Fruit fly (Drosophila melanogaster) whole organism, embryonic: ENCODE data around the gene kraken.

ENCODE experiments used
- C15 ChIP-seq: fragments of 200-800 bp; sonication (Bioruptor generic); IDR thresholded peaks from 3 replicates; pipeline ENCODE4 v1.3.6; 2022; ENCODE audit warnings: missing biosample characterization, missing genetic modification characterization
- CG1024 ChIP-seq: fragments of 200-800 bp; sonication (Bioruptor generic); IDR thresholded peaks from 2 replicates; pipeline ENCODE4 v1.3.6; 2022; ENCODE audit warnings: missing biosample characterization, missing genetic modification characterization
- CG10366 ChIP-seq: fragments of 200-800 bp; sonication (Bioruptor generic); IDR thresholded peaks from 2 replicates; pipeline ENCODE4 v1.3.6; 2022; ENCODE audit warnings: missing biosample characterization, missing genetic modification characterization
- CG11085 ChIP-seq: fragments of 200-800 bp; sonication (Bioruptor generic); IDR thresholded peaks from 2 replicates; pipeline ENCODE4 v1.3.6; 2022; ENCODE audit warnings: missing biosample characterization, missing genetic modification characterization
- CG11247 ChIP-seq: fragments of 200-800 bp; sonication (Bioruptor generic); IDR thresholded peaks from 2 replicates; pipeline ENCODE4 v1.3.6; 2022; ENCODE audit warnings: missing biosample characterization, missing genetic modification characterization
- CG12391 ChIP-seq: fragments of 200-800 bp; sonication (Bioruptor generic); optimal IDR thresholded peaks from 3 replicates; lab custom pipeline; 2018; ENCODE audit warnings: missing biosample characterization, mild to moderate bottlenecking, missing genetic modification characterization, moderate library complexity
- CG12744 ChIP-seq: fragments of 200-800 bp; sonication (Bioruptor generic); optimal IDR thresholded peaks from 2 replicates; lab custom pipeline; 2016; ENCODE audit warnings: missing biosample characterization, missing genetic modification characterization
- CG14710 ChIP-seq: fragments of 200-800 bp; sonication (Bioruptor generic); optimal IDR thresholded peaks from 3 replicates; lab custom pipeline; 2019; ENCODE audit warnings: missing biosample characterization, mild to moderate bottlenecking, missing genetic modification characterization, moderate library complexity
- CG2120 ChIP-seq: fragments of 200-800 bp; sonication (Bioruptor generic); optimal IDR thresholded peaks from 3 replicates; lab custom pipeline; 2016; ENCODE audit warnings: missing biosample characterization, missing genetic modification characterization
- CG2889 ChIP-seq: fragments of 200-800 bp; sonication (Bioruptor generic); IDR thresholded peaks from 3 replicates; pipeline ENCODE4 v1.3.6; 2022; ENCODE audit warnings: missing biosample characterization, missing genetic modification characterization
- CG30020 ChIP-seq: fragments of 200-800 bp; optimal IDR thresholded peaks from 2 replicates; lab custom pipeline; 2019; ENCODE audit warnings: missing biosample characterization, mild to moderate bottlenecking, missing genetic modification characterization, moderate library complexity
- CG4404 ChIP-seq: fragments of 200-800 bp; sonication (Bioruptor generic); IDR thresholded peaks from 2 replicates; pipeline ENCODE4 v1.3.6; 2022; ENCODE audit warnings: missing biosample characterization, missing genetic modification characterization
- CG4617 ChIP-seq: fragments of 200-800 bp; sonication (Bioruptor generic); optimal IDR thresholded peaks from 3 replicates; lab custom pipeline; 2016; ENCODE audit warnings: missing biosample characterization, missing genetic modification characterization, borderline replicate concordance
- CG6765 ChIP-seq: fragments of 200-800 bp; sonication (Bioruptor generic); optimal IDR thresholded peaks from 3 replicates; lab custom pipeline; 2017; ENCODE audit warnings: missing biosample characterization, mild to moderate bottlenecking, missing genetic modification characterization
- CG9215 ChIP-seq: fragments of 200-800 bp; sonication (Bioruptor generic); IDR thresholded peaks from 2 replicates; pipeline ENCODE4 v1.3.6; 2022; ENCODE audit warnings: missing biosample characterization, missing genetic modification characterization
- CG9437 ChIP-seq: fragments of 200-800 bp; sonication (Bioruptor generic); optimal IDR thresholded peaks from 2 replicates; lab custom pipeline; 2018; ENCODE audit warnings: missing biosample characterization, mild to moderate bottlenecking, missing genetic modification characterization
- CG9609 ChIP-seq: fragments of 200-800 bp; sonication (Bioruptor generic); optimal IDR thresholded peaks from 3 replicates; lab custom pipeline; 2016; ENCODE audit warnings: missing biosample characterization, missing genetic modification characterization
- CoRest ChIP-seq: fragments of 200-800 bp; sonication (Bioruptor generic); optimal IDR thresholded peaks from 3 replicates; lab custom pipeline; 2018; ENCODE audit warnings: missing biosample characterization, mild to moderate bottlenecking, missing genetic modification characterization, moderate library complexity
- D19A ChIP-seq: fragments of 200-800 bp; optimal IDR thresholded peaks from 3 replicates; lab custom pipeline; 2019; ENCODE audit warnings: missing biosample characterization, mild to moderate bottlenecking, missing genetic modification characterization, moderate library complexity
- D19B ChIP-seq: fragments of 200-800 bp; sonication (Bioruptor generic); optimal IDR thresholded peaks from 2 replicates; lab custom pipeline; 2017; ENCODE audit warnings: missing biosample characterization, mild to moderate bottlenecking, missing genetic modification characterization
- Deaf1 ChIP-seq: fragments of 200-800 bp; optimal IDR thresholded peaks from 3 replicates; lab custom pipeline; 2019; ENCODE audit warnings: missing biosample characterization, mild to moderate bottlenecking, missing genetic modification characterization, moderate library complexity
- Dll ChIP-seq: fragments of 200-800 bp; sonication (Bioruptor generic); IDR thresholded peaks from 4 replicates; pipeline ENCODE4 v1.3.6; 2022; ENCODE audit warnings: missing biosample characterization, missing genetic modification characterization; ENCODE audit not compliant: partially characterized antibody
- ERR ChIP-seq: fragments of 200-800 bp; sonication (Bioruptor generic); optimal IDR thresholded peaks from 2 replicates; lab custom pipeline; 2016; ENCODE audit warnings: missing biosample characterization, missing genetic modification characterization
- Fer2 ChIP-seq: fragments of 200-800 bp; sonication (Bioruptor generic); optimal IDR thresholded peaks from 2 replicates; lab custom pipeline; 2018; ENCODE audit warnings: missing biosample characterization, mild to moderate bottlenecking, missing genetic modification characterization, moderate library complexity
- HLH4C ChIP-seq: fragments of 200-800 bp; sonication (Bioruptor generic); IDR thresholded peaks from 3 replicates; pipeline ENCODE4 v1.3.6; 2022; ENCODE audit warnings: missing biosample characterization, missing genetic modification characterization; ENCODE audit not compliant: partially characterized antibody
- Hr3 ChIP-seq: fragments of 200-800 bp; sonication (Bioruptor generic); optimal IDR thresholded peaks from 3 replicates; lab custom pipeline; 2016; ENCODE audit warnings: missing biosample characterization, missing genetic modification characterization
- Jarid2 ChIP-seq: fragments of 200-800 bp; sonication (Bioruptor generic); optimal IDR thresholded peaks from 3 replicates; lab custom pipeline; 2017; ENCODE audit warnings: mild to moderate bottlenecking, missing biosample characterization, missing genetic modification reagents, missing genetic modification characterization
- Mad ChIP-seq: fragments of 200-800 bp; sonication (Bioruptor generic); optimal IDR thresholded peaks from 2 replicates; lab custom pipeline; 2016; ENCODE audit warnings: missing biosample characterization, missing genetic modification characterization
- Med ChIP-seq: fragments of 200-800 bp; sonication (Bioruptor generic); peaks from one replicate; lab custom pipeline; 2016; ENCODE audit warnings: missing biosample characterization, missing genetic modification characterization, mild to moderate bottlenecking, inconsistent platforms, moderate library complexity
- Nf-YC ChIP-seq: fragments of 200-800 bp; optimal IDR thresholded peaks from 3 replicates; lab custom pipeline; 2019; ENCODE audit warnings: missing biosample characterization, mild to moderate bottlenecking, missing genetic modification characterization, moderate library complexity
- Pdp1 ChIP-seq, 2 experiments: fragments of 200-800 bp; sonication (Bioruptor generic); optimal IDR thresholded peaks; 3 replicates each; lab custom pipeline; 2016; ENCODE audit warnings: missing biosample characterization in 2 of 2, missing genetic modification characterization in 2 of 2, mild to moderate bottlenecking in 1 of 2, moderate library complexity in 1 of 2
- Ssrp ChIP-seq: fragments of 200-800 bp; sonication (Bioruptor generic); optimal IDR thresholded peaks from 2 replicates; lab custom pipeline; 2018; ENCODE audit warnings: missing biosample characterization, mild to moderate bottlenecking, missing genetic modification characterization, moderate library complexity
- ash1 ChIP-seq: fragments of 200-800 bp; sonication (Bioruptor generic); optimal IDR thresholded peaks from 2 replicates; lab custom pipeline; 2018; ENCODE audit warnings: missing biosample characterization, mild to moderate bottlenecking, missing genetic modification characterization
- bsh ChIP-seq, 2 experiments: fragments of 200-800 bp; sonication (Bioruptor generic); optimal IDR thresholded peaks; 2 replicates each; lab custom pipeline; 2017 to 2018; ENCODE audit warnings: mild to moderate bottlenecking in 2 of 2, missing biosample characterization in 2 of 2, missing genetic modification characterization in 2 of 2, moderate library complexity in 1 of 2
- dati ChIP-seq: fragments of 200-800 bp; sonication (Bioruptor generic); IDR thresholded peaks from 2 replicates; pipeline ENCODE4 v1.3.6; 2022; ENCODE audit warnings: missing biosample characterization, missing genetic modification characterization
- dysf ChIP-seq: fragments of 200-800 bp; sonication (Bioruptor generic); IDR thresholded peaks from 3 replicates; pipeline ENCODE4 v1.3.6; 2022; ENCODE audit warnings: missing biosample characterization, missing genetic modification characterization
- esg ChIP-seq: fragments of 200-800 bp; sonication (Bioruptor generic); conservative IDR thresholded peaks from 2 replicates; pipeline ENCODE4 v1.3.6; 2022; ENCODE audit warnings: missing biosample characterization, missing genetic modification characterization
- fd96Cb ChIP-seq: fragments of 200-800 bp; sonication (Bioruptor generic); optimal IDR thresholded peaks from 2 replicates; lab custom pipeline; 2018; ENCODE audit warnings: missing biosample characterization, mild to moderate bottlenecking, missing genetic modification characterization, moderate library complexity
- grn ChIP-seq: fragments of 200-800 bp; sonication (Bioruptor generic); optimal IDR thresholded peaks from 3 replicates; lab custom pipeline; 2017; ENCODE audit warnings: missing biosample characterization, missing genetic modification characterization
- hb ChIP-seq: fragments of 200-800 bp; sonication (Bioruptor generic); IDR thresholded peaks from 3 replicates; pipeline ENCODE4 v1.3.6; 2022; ENCODE audit warnings: missing biosample characterization, missing genetic modification characterization; ENCODE audit not compliant: partially characterized antibody
- kah ChIP-seq: fragments of 200-800 bp; sonication (Bioruptor generic); optimal IDR thresholded peaks from 2 replicates; lab custom pipeline; 2018; ENCODE audit warnings: missing biosample characterization, mild to moderate bottlenecking, missing genetic modification characterization
- ken ChIP-seq: fragments of 200-800 bp; sonication (Bioruptor generic); IDR thresholded peaks from 3 replicates; pipeline ENCODE4 v1.3.6; 2022; ENCODE audit warnings: missing biosample characterization, missing genetic modification characterization
- mirr ChIP-seq: fragments of 200-800 bp; sonication (Bioruptor generic); optimal IDR thresholded peaks from 3 replicates; lab custom pipeline; 2018; ENCODE audit warnings: missing biosample characterization, mild to moderate bottlenecking, missing genetic modification characterization
- pita ChIP-seq: fragments of 200-800 bp; sonication (Bioruptor generic); optimal IDR thresholded peaks from 2 replicates; lab custom pipeline; 2017; ENCODE audit warnings: missing biosample characterization, mild to moderate bottlenecking, missing genetic modification characterization
- rib ChIP-seq: fragments of 200-800 bp; sonication (Bioruptor generic); IDR thresholded peaks from 2 replicates; pipeline ENCODE4 v1.3.6; 2022; ENCODE audit warnings: missing biosample characterization, missing genetic modification characterization
- salm ChIP-seq: fragments of 200-800 bp; sonication (Bioruptor generic); optimal IDR thresholded peaks from 2 replicates; lab custom pipeline; 2018; ENCODE audit warnings: missing biosample characterization, mild to moderate bottlenecking, missing genetic modification characterization
- scrt ChIP-seq: fragments of 200-800 bp; sonication (Bioruptor generic); optimal IDR thresholded peaks from 2 replicates; lab custom pipeline; 2018; ENCODE audit warnings: missing biosample characterization, mild to moderate bottlenecking, missing genetic modification characterization, moderate library complexity
- sima ChIP-seq: fragments of 200-800 bp; sonication (Bioruptor generic); optimal IDR thresholded peaks from 2 replicates; lab custom pipeline; 2016; ENCODE audit warnings: missing biosample characterization, missing genetic modification characterization
- tin ChIP-seq: fragments of 200-800 bp; sonication (Bioruptor generic); optimal IDR thresholded peaks from 3 replicates; lab custom pipeline; 2016; ENCODE audit warnings: missing biosample characterization, missing genetic modification characterization
- tio ChIP-seq: fragments of 200-800 bp; sonication (Bioruptor generic); optimal IDR thresholded peaks from 2 replicates; lab custom pipeline; 2017; ENCODE audit warnings: missing biosample characterization, missing genetic modification characterization, inconsistent platforms
- vfl ChIP-seq: fragments of 200-800 bp; sonication (Bioruptor generic); optimal IDR thresholded peaks from 2 replicates; lab custom pipeline; 2016; ENCODE audit warnings: missing biosample characterization, missing genetic modification characterization
- zf30C ChIP-seq: fragments of 200-800 bp; sonication (Bioruptor generic); optimal IDR thresholded peaks from 3 replicates; lab custom pipeline; 2018; ENCODE audit warnings: missing biosample characterization, mild to moderate bottlenecking, missing genetic modification characterization

kraken gene

DNA sequence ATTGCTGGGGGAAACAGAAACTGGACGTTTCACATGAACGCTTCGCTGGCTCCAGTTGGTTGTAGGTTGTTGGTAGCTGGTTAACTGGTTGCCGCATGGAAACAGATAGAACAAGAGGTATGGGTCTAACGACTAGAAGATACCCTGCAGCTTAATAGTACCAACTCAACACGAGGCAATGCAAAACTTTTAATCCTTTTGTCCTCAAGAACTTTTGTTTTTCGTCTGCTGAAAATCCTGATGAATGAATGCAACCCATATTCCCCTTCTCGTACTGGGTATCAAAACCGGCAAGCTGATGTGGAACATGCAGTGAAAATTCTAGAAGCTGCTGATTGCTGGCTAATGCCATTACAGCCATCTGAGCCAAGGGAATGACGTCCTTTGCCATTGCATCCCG, 14.6 kb upstream of the kraken start (continued):
- TF ChIP-seq ash1 (GFP tag; lab: Kevin White, UChicago): no peak
- TF ChIP-seq Mad (GFP tag; lab: Kevin White, UChicago): no peak
- TF ChIP-seq Dll: no peak
- no peak for TF ChIP-seq dati (GFP tag; lab: Robert Waterston, UW)
- TF ChIP-seq bsh (GFP tag; optimal IDR thresholded peaks at IDR 0.05; lab: Kevin White, UChicago): peak; percentile 15 to 75
- TF ChIP-seq Hr3: peak; percentile 32
- no peak for TF ChIP-seq Nf-YC (tag; lab: Kevin White, UChicago)
- TF ChIP-seq CG9609 (GFP tag; lab: Kevin White, UChicago): peak; percentile 35
- TF ChIP-seq tin: peak; percentile 27
- TF ChIP-seq CG9437: peak; percentile 10
- TF ChIP-seq CG6765: no peak
- peak; percentile 34 for TF ChIP-seq fd96Cb (tag; lab: Kevin White, UChicago)
- TF ChIP-seq Med (GFP tag; lab: Kevin White, UChicago): peak; percentile 80
- TF ChIP-seq Ssrp (tag; lab: Kevin White, UChicago): no peak
- TF ChIP-seq Pdp1 (GFP tag; optimal IDR thresholded peaks at IDR 0.05; lab: Kevin White, UChicago): peak in 1 of 2 experiments; percentile 26
- TF ChIP-seq CG2889: 0 out of 3 replicates have a peak, but pooled peaks have one; percentile 34
- no peak for TF ChIP-seq pita
- TF ChIP-seq CG10366 (GFP tag; lab: Robert Waterston, UW): 0 out of 2 replicates have a peak, but pooled peaks have one; percentile 14
- TF ChIP-seq CG4404: no peak
- TF ChIP-seq CG14710 (tag; lab: Kevin White, UChicago): no peak
- peak; percentile 59 for TF ChIP-seq CG2120 (GFP tag; lab: Kevin White, UChicago)
- no peak for TF ChIP-seq ken (GFP tag; lab: Robert Waterston, UW)
- TF ChIP-seq HLH4C (GFP tag; lab: Robert Waterston, UW): no peak
- TF ChIP-seq CG12391: peak; percentile 53
- TF ChIP-seq CG1024 (GFP tag; lab: Robert Waterston, UW): peak; percentile 67

DNA sequence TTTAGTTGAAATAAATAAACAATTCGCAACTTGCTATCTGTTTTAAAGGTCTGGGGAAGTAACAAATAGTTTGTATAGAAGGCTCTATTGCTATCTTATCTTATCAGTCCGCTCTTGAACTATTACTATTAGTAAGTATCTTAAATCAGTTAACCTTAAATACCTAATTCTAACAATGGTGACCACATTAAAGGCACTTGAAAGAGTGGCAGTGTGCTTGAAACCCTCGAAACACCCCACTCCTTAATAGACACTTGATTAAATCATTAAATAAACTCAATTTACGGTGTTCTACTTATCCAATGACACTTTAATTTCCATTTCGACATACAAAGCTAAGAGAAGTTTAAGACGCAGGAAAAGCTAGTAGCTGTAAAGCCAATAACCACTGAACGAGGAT, 13.8 kb upstream of the kraken start:
- TF ChIP-seq CoRest (tag; lab: Kevin White, UChicago) (no peak), grn (GFP tag; lab: Kevin White, UChicago) (peak; percentile 22), scrt (GFP tag; lab: Kevin White, UChicago) (no peak), vfl (no peak), Fer2 (tag; lab: Kevin White, UChicago) (no peak), Med (GFP tag; lab: Kevin White, UChicago) (peak; percentile 3), dysf (GFP tag; lab: Robert Waterston, UW) (no peak), D19B (GFP tag; lab: Kevin White, UChicago) (no peak), D19A (no peak), CG30020 (tag; lab: Kevin White, UChicago) (no peak), rib (no peak), ERR (GFP tag; lab: Kevin White, UChicago) (no peak), hb (no peak), mirr (GFP tag; lab: Kevin White, UChicago) (peak; percentile 62), CG4617 (no peak), sima (GFP tag; lab: Kevin White, UChicago) (no peak), C15 (GFP tag; lab: Robert Waterston, UW) (no peak), zf30C (GFP tag; lab: Kevin White, UChicago) (no peak), kah (GFP tag; lab: Kevin White, UChicago) (no peak), salm (tag; lab: Kevin White, UChicago) (no peak), tio (GFP tag; lab: Kevin White, UChicago) (no peak), CG12744 (GFP tag; lab: Kevin White, UChicago) (no peak), CG11085 (GFP tag; lab: Robert Waterston, UW) (no peak), CG9215 (GFP tag; lab: Robert Waterston, UW) (no peak), Deaf1 (tag; lab: Kevin White, UChicago) (no peak), esg (no peak), CG11247 (GFP tag; lab: Robert Waterston, UW) (no peak), Jarid2 (GFP tag; lab: Kevin White, UChicago) (no peak)
